Fruit fly (Drosophila melanogaster): ENCODE results near the gene bnk.

Gene bnk

DNA sequence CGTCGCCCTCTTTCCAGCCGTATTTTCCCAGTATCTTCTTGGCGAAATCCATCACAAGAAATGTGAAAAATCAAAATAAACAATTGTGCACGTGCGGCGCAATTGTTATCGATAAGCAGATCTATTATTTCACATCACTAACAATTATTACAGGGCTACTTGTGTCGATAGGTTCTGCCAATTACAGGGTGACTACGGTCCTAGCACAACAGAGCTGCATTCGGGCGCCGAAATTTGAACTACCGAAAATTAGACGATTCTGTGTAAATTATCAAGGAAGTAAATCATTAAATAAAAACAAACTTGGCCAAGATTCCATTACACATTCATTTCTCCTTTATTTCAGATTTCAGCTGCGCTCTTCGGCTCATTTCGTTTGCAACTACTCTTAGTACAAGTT, 22.7 kb downstream of the bnk start, which contains the start of gene CG15561 (continued):
- TF ChIP-seq Lpt (GFP tag; optimal IDR thresholded peaks at IDR 0.05) (no peak), Dip3 (GFP tag; optimal IDR thresholded peaks at IDR 0.05) (no peak), CG11398 (GFP tag; optimal IDR thresholded peaks at IDR 0.05) (no peak), vnd (GFP tag; IDR thresholded peaks at IDR 0.05; ENCODE audit: partially characterized antibody) (no peak), cato (GFP tag; optimal IDR thresholded peaks at IDR 0.05; ENCODE audit: borderline replicate concordance) (no peak), CG9727 (GFP tag; optimal IDR thresholded peaks at IDR 0.05) (peak; percentile 37), Blimp-1 (GFP tag; optimal IDR thresholded peaks at IDR 0.05) (no peak), CG4730 (GFP tag; IDR thresholded peaks at IDR 0.05) (no peak), lbe (GFP tag; optimal IDR thresholded peaks at IDR 0.05) (no peak), CG2889 (GFP tag; IDR thresholded peaks at IDR 0.05) (no peak), sens (GFP tag) (peak; percentile 82), bab2 (GFP tag; optimal IDR thresholded peaks at IDR 0.05) (peak; percentile 23), Meics (GFP tag; optimal IDR thresholded peaks at IDR 0.05) (peak; percentile 47), pan (optimal IDR thresholded peaks at IDR 0.05) (no peak), pan (GFP tag; optimal IDR thresholded peaks at IDR 0.05 in 1 of 2, IDR thresholded peaks at IDR 0.05 in 1 of 2) (no peak), Sin3A (optimal IDR thresholded peaks at IDR 0.05) (peak; percentile 31), BEAF-32 (GFP tag; optimal IDR thresholded peaks at IDR 0.05) (peak; percentile 72), HmgZ (tag; optimal IDR thresholded peaks at IDR 0.05) (peak; percentile 81), crol (GFP tag; IDR thresholded peaks at IDR 0.05) (no peak), nom (GFP tag; optimal IDR thresholded peaks at IDR 0.05) (peak; percentile 43), CG1024 (GFP tag; IDR thresholded peaks at IDR 0.05) (no peak), CG12769 (tag; optimal IDR thresholded peaks at IDR 0.05) (no peak), CG10543 (GFP tag; optimal IDR thresholded peaks at IDR 0.05) (peak; percentile 52), CG11093 (GFP tag; IDR thresholded peaks at IDR 0.05) (no peak), sc (optimal IDR thresholded peaks at IDR 0.05) (no peak), sc (GFP tag; optimal IDR thresholded peaks at IDR 0.05) (peak; percentile 25), CG34422 (GFP tag; IDR thresholded peaks at IDR 0.05) (no peak), CG12659 (GFP tag; optimal IDR thresholded peaks at IDR 0.05) (peak; percentile 61), Hmx (GFP tag; optimal IDR thresholded peaks at IDR 0.05) (no peak), yki (optimal IDR thresholded peaks at IDR 0.05) (no peak), trh (GFP tag; optimal IDR thresholded peaks at IDR 0.05) (no peak), Rx (GFP tag; IDR thresholded peaks at IDR 0.05) (no peak), CTCF (GFP tag; optimal IDR thresholded peaks at IDR 0.05) (peak; percentile 48), Hr78 (GFP tag; optimal IDR thresholded peaks at IDR 0.05) (no peak), Neu2 (GFP tag; optimal IDR thresholded peaks at IDR 0.05; ENCODE audit: borderline replicate concordance) (no peak), Doc3 (GFP tag; IDR thresholded peaks at IDR 0.05; ENCODE audit: partially characterized antibody) (no peak), Deaf1 (tag; optimal IDR thresholded peaks at IDR 0.05) (no peak), CG7928 (GFP tag; optimal IDR thresholded peaks at IDR 0.05) (peak; percentile 69), CG7271 (tag; optimal IDR thresholded peaks at IDR 0.05) (peak; percentile 39), CG14050 (GFP tag; IDR thresholded peaks at IDR 0.05) (no peak), jumu (GFP tag; optimal IDR thresholded peaks at IDR 0.05) (peak; percentile 45), ap (GFP tag; IDR thresholded peaks at IDR 0.05) (no peak), CG3407 (GFP tag; optimal IDR thresholded peaks at IDR 0.05) (peak; percentile 49), HHEX (GFP tag; optimal IDR thresholded peaks at IDR 0.05) (peak; percentile 23), pfk (GFP tag; optimal IDR thresholded peaks at IDR 0.05) (peak; percentile 66), Lim3 (GFP tag; IDR thresholded peaks at IDR 0.05) (no peak), stwl (tag; optimal IDR thresholded peaks at IDR 0.05) (peak; percentile 81)
